Worm (Caenorhabditis elegans): Measurements from ENCODE around the gene T21E8.5.

DNA sequence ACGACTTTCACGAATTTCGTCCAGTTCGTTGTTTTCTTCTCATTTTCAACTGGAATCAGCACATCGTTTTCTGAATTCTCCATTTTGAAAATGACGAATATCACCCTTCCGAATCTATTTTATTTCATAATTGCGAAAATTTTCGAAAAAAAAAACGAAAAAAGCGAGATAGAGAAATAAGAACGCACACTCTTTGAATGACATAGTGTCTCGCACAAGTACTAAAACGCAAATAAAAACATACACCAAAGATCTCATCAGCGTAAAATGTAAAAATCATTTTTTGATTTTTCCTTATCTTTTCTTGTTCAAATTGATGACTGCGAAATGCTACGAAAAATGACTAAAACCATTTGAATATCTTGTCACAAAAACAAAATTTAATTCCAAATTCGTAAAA, 21.6 kb upstream of the T21E8.5 start, which contains the start of gene pgp-8:
- TF ChIP-seq rpc-1 (optimal IDR thresholded peaks at IDR 0.05): no peak
- no peak for TF ChIP-seq rpc-1 (tag; optimal IDR thresholded peaks at IDR 0.05)
- no peak for TF ChIP-seq snpc-4 (GFP tag; optimal IDR thresholded peaks at IDR 0.05)
- no peak for TF ChIP-seq snpc-4 (tag; optimal IDR thresholded peaks at IDR 0.05)
- TF ChIP-seq sea-2 (GFP tag; IDR thresholded peaks at IDR 0.05): no peak
- no peak for TF ChIP-seq ztf-26 (tag; optimal IDR thresholded peaks at IDR 0.05)
